Worm (Caenorhabditis elegans) whole organism, mixed stage, embryonic: ENCODE results near the gene F27E5.3.

ENCODE experiments used
- M03D4.4 ChIP-seq: sonication (generic microtip); optimal IDR thresholded peaks from 2 replicates; lab custom pipeline; 2017; ENCODE audit warnings: mild to moderate bottlenecking, missing genetic modification characterization, missing compliant biosample characterization
- bed-3 ChIP-seq: fragments of 200-800 bp; sonication (Bioruptor generic); optimal IDR thresholded peaks from 3 replicates; lab custom pipeline; 2018; ENCODE audit warnings: mild to moderate bottlenecking, missing genetic modification characterization, moderate library complexity, missing compliant biosample characterization
- blmp-1 ChIP-seq: fragments of 150-350 bp; optimal IDR thresholded peaks from 2 replicates; lab custom pipeline; 2014; ENCODE audit warnings: missing biosample characterization, missing genetic modification characterization
- ceh-39 ChIP-seq: fragments of 150-350 bp; optimal IDR thresholded peaks from 2 replicates; lab custom pipeline; 2014; ENCODE audit warnings: missing biosample characterization, missing genetic modification characterization
- ceh-43 ChIP-seq: fragments of 200-800 bp; sonication (Bioruptor generic); optimal IDR thresholded peaks from 2 replicates; lab custom pipeline; 2018; ENCODE audit warnings: mild to moderate bottlenecking, missing genetic modification characterization, moderate library complexity, missing compliant biosample characterization
- ceh-83 ChIP-seq: fragments of 200-800 bp; sonication (Bioruptor generic); optimal IDR thresholded peaks from 2 replicates; lab custom pipeline; 2018; ENCODE audit warnings: mild to moderate bottlenecking, missing genetic modification characterization, missing compliant biosample characterization
- ces-1 ChIP-seq: fragments of 150-350 bp; optimal IDR thresholded peaks from 2 replicates; lab custom pipeline; 2014; ENCODE audit warnings: missing biosample characterization, missing genetic modification reagents, missing genetic modification characterization
- cnd-1 ChIP-seq: fragments of 200-800 bp; sonication (Bioruptor generic); optimal IDR thresholded peaks from 2 replicates; lab custom pipeline; 2018; ENCODE audit warnings: mild to moderate bottlenecking, missing genetic modification characterization, missing compliant biosample characterization
- drap-1 ChIP-seq: fragments of 200-800 bp; sonication (Bioruptor generic); optimal IDR thresholded peaks from 3 replicates; lab custom pipeline; 2018; ENCODE audit warnings: mild to moderate bottlenecking, missing genetic modification characterization, missing compliant biosample characterization
- elt-1 ChIP-seq: sonication (generic microtip); optimal IDR thresholded peaks from 2 replicates; lab custom pipeline; 2017; ENCODE audit warnings: missing genetic modification characterization, mild to moderate bottlenecking, missing compliant biosample characterization, antibody characterized with exemption, moderate library complexity, borderline replicate concordance; ENCODE audit not compliant: insufficient read depth
- elt-3 ChIP-seq: fragments of 150-350 bp; optimal IDR thresholded peaks from 2 replicates; lab custom pipeline; 2014; ENCODE audit warnings: missing biosample characterization, missing genetic modification characterization
- ham-2 ChIP-seq: fragments of 200-800 bp; sonication (Bioruptor generic); optimal IDR thresholded peaks from 2 replicates; lab custom pipeline; 2018; ENCODE audit warnings: mild to moderate bottlenecking, missing genetic modification characterization, missing compliant biosample characterization
- hlh-1 ChIP-seq: fragments of 150-350 bp; optimal IDR thresholded peaks from 2 replicates; lab custom pipeline; 2014; ENCODE audit warnings: missing biosample characterization, missing genetic modification reagents, missing genetic modification characterization
- lin-13 ChIP-seq: fragments of 150-350 bp; optimal IDR thresholded peaks from 2 replicates; lab custom pipeline; 2014; ENCODE audit warnings: missing biosample characterization, missing genetic modification characterization
- lin-32 ChIP-seq: fragments of 200-800 bp; sonication (Bioruptor generic); optimal IDR thresholded peaks from 2 replicates; lab custom pipeline; 2018; ENCODE audit warnings: mild to moderate bottlenecking, missing genetic modification characterization, missing compliant biosample characterization
- lsy-2 ChIP-seq: fragments of 150-350 bp; optimal IDR thresholded peaks from 2 replicates; lab custom pipeline; 2014; ENCODE audit warnings: missing biosample characterization, missing genetic modification characterization
- mab-5 ChIP-seq: fragments of 150-350 bp; optimal IDR thresholded peaks from 2 replicates; lab custom pipeline; 2014; ENCODE audit warnings: missing biosample characterization, missing genetic modification characterization
- mep-1 ChIP-seq: fragments of 150-350 bp; optimal IDR thresholded peaks from 2 replicates; lab custom pipeline; 2017; ENCODE audit warnings: missing biosample characterization, missing genetic modification reagents, missing genetic modification characterization, inconsistent platforms
- mls-2 ChIP-seq: sonication (generic microtip); optimal IDR thresholded peaks from 2 replicates; lab custom pipeline; 2016; ENCODE audit warnings: mild to moderate bottlenecking, missing genetic modification characterization, moderate library complexity, missing compliant biosample characterization
- nhr-237 ChIP-seq: fragments of 150-350 bp; optimal IDR thresholded peaks from 2 replicates; lab custom pipeline; 2014; ENCODE audit warnings: missing biosample characterization, missing genetic modification characterization
- nhr-28 ChIP-seq: fragments of 150-350 bp; optimal IDR thresholded peaks from 2 replicates; lab custom pipeline; 2014; ENCODE audit warnings: missing biosample characterization, missing genetic modification characterization
- pha-4 ChIP-seq: fragments of 150-350 bp; optimal IDR thresholded peaks from 2 replicates; lab custom pipeline; 2018; ENCODE audit warnings: missing biosample characterization, missing genetic modification reagents, missing genetic modification characterization
- sem-2 ChIP-seq: fragments of 200-800 bp; sonication (Bioruptor generic); optimal IDR thresholded peaks from 2 replicates; lab custom pipeline; 2018; ENCODE audit warnings: mild to moderate bottlenecking, missing genetic modification characterization, missing compliant biosample characterization
- snpc-4 ChIP-seq: fragments of 150-350 bp; optimal IDR thresholded peaks from 2 replicates; lab custom pipeline; 2014; ENCODE audit warnings: missing biosample characterization, missing genetic modification characterization
- sptf-1 ChIP-seq: sonication (generic microtip); optimal IDR thresholded peaks from 2 replicates; lab custom pipeline; 2017; ENCODE audit warnings: mild to moderate bottlenecking, missing genetic modification characterization, moderate library complexity, missing compliant biosample characterization
- tbx-8 ChIP-seq: fragments of 200-800 bp; sonication (Bioruptor generic); optimal IDR thresholded peaks from 2 replicates; lab custom pipeline; 2018; ENCODE audit warnings: mild to moderate bottlenecking, missing genetic modification characterization, moderate library complexity, missing compliant biosample characterization
- unc-120 ChIP-seq: sonication (generic microtip); optimal IDR thresholded peaks from 2 replicates; lab custom pipeline; 2017; ENCODE audit warnings: missing genetic modification characterization, missing compliant biosample characterization; ENCODE audit not compliant: poor library complexity, severe bottlenecking
- unc-39 ChIP-seq: fragments of 150-350 bp; optimal IDR thresholded peaks from 2 replicates; lab custom pipeline; 2014; ENCODE audit warnings: missing biosample characterization, missing genetic modification characterization
- unc-62 ChIP-seq: fragments of 150-350 bp; optimal IDR thresholded peaks from 2 replicates; lab custom pipeline; 2014; ENCODE audit warnings: missing biosample characterization, missing genetic modification reagents, missing genetic modification characterization
- zip-8 ChIP-seq: fragments of 150-350 bp; optimal IDR thresholded peaks from 2 replicates; lab custom pipeline; 2014; ENCODE audit warnings: missing biosample characterization, missing genetic modification characterization
- ztf-11 ChIP-seq: fragments of 150-350 bp; optimal IDR thresholded peaks from 2 replicates; lab custom pipeline; 2014; ENCODE audit warnings: missing biosample characterization, missing genetic modification characterization

Gene F27E5.3

DNA sequence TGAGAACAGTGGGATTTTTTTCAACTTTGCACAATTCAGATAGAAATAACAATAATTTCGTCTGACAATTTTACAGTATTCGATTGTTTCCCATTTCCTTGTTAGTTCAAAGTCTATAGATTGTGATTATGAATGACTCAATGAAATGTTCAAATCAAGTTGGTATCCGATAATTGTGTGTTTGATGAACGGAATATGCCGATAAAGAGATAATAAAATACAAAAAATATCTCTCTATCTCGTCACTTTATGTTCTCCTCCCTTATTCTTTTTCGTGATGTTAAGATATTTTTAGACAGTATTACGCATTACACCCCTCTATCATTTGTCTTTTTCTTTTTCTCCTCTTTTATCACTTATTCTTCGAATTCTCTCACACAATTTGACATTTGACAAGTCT, 21.5 kb downstream of the F27E5.3 start, which contains the start of gene F27E5.7:
Gene F27E5.7 (plus strand): TSS at position 301 of the 400 bp plus-strand sequence.
- no peak for TF ChIP-seq ceh-39
- no peak for TF ChIP-seq elt-1 (tag; lab: Kevin White, UChicago)
- no peak for TF ChIP-seq tbx-8
- TF ChIP-seq M03D4.4 = no peak
- TF ChIP-seq blmp-1 (tag; lab: Kevin White, UChicago) = no peak
- no peak for TF ChIP-seq mab-5 (tag; lab: Kevin White, UChicago)
- no peak for TF ChIP-seq lsy-2
- no peak for TF ChIP-seq ceh-83 (GFP tag; lab: Kevin White, UChicago)
- TF ChIP-seq sem-2 = no peak
- TF ChIP-seq ztf-11 = no peak
- TF ChIP-seq bed-3 (GFP tag; lab: Kevin White, UChicago) = no peak
- TF ChIP-seq pha-4 (tag; lab: Kevin White, UChicago) = no peak
- no peak for TF ChIP-seq nhr-28 (tag; lab: Kevin White, UChicago)
- no peak for TF ChIP-seq elt-3 (tag; lab: Kevin White, UChicago)
- no peak for TF ChIP-seq ceh-43 (GFP tag; lab: Kevin White, UChicago)
- TF ChIP-seq, all 35 proteins: peak for 0

DNA sequence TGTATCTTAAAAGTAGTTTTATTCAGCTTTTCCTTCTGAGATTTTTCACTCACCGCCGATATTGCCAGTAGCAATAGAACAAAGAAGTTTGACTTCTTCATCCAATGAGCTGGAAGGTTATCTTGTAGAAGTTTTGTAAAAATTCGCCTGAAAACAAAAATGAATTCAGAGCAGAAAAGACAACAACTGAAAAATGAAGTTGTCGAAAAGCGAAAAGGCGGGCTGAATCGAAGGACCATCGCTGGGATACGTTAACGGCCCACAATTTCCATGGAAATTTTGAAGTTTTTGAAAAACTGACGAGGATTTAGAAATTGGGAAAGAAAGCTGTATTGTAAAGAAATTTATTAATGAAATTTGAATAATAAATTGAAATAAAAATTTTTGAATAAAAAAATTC, 22.3 kb downstream of the F27E5.3 start, which contains the start of gene lov-1:
Gene lov-1 (minus strand): TSS at position 101 of the 400 bp plus-strand sequence.
- TF ChIP-seq hlh-1 (tag; lab: Kevin White, UChicago) (no peak), lin-32 (GFP tag; lab: Kevin White, UChicago) (no peak), nhr-237 (tag; lab: Kevin White, UChicago) (no peak), zip-8 (tag; lab: Kevin White, UChicago) (no peak), ztf-11 (no peak), drap-1 (GFP tag; lab: Kevin White, UChicago) (no peak), sem-2 (no peak), mep-1 (tag; lab: Kevin White, UChicago) (no peak), unc-120 (no peak), ceh-43 (GFP tag; lab: Kevin White, UChicago) (no peak), elt-1 (tag; lab: Kevin White, UChicago) (no peak), sptf-1 (tag; lab: Kevin White, UChicago) (no peak), mls-2 (tag; lab: Kevin White, UChicago) (no peak), ceh-39 (no peak), mab-5 (tag; lab: Kevin White, UChicago) (no peak), elt-3 (tag; lab: Kevin White, UChicago) (no peak), cnd-1 (tag; lab: Kevin White, UChicago) (no peak)

DNA sequence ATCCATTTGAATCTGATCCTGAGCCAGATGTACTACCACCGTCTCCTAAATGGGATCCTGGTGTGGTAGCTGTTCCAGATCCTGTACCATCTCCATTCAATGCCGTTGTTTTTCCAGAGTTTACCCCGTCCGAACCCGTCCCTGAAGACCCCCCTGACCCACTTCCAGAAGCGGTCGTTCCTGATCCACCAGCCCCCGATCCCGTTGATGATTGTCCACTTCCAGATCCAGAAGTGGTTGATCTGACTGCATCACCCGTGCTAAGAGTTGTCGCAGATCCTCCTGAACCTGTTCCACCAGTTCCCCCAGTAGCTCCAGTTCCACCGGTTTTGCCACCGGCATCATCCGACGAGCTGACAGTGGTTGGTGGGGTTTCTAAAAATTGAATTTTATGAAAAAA, 27.3 kb downstream of the F27E5.3 start:
- TF ChIP-seq ceh-43 (GFP tag; lab: Kevin White, UChicago) (no peak), blmp-1 (tag; lab: Kevin White, UChicago) (no peak), ces-1 (GFP tag; lab: Kevin White, UChicago) (no peak), sptf-1 (tag; lab: Kevin White, UChicago) (no peak)

DNA sequence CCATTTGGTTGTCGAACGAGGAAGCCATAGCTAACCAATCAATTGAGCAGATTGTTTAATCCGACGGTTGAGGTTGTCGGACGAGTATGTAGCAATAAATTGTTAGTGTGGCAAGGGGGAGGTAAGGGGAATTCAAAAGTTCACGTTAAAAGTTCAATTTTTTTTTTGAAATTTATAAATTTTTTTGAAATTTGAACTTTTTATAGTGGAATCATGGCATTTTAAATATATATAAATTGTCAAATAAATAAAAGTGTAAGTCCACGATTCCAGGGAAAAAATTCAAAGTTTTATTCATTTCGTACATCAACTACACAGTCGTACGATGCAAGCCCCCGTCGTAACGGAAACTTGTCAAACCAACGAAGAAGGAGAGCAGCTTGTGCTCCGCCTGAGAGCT, 35.6 kb downstream of the F27E5.3 start, which contains the start of the genes ZK945.7 and ZK945.8:
Gene ZK945.7 (minus strand): TSS at position 101 of the 400 bp plus-strand sequence.
Gene ZK945.8 (plus strand): TSS at position 275 of the 400 bp plus-strand sequence.
- no peak for TF ChIP-seq mls-2 (tag; lab: Kevin White, UChicago)
- no peak for TF ChIP-seq drap-1 (GFP tag; lab: Kevin White, UChicago)
- no peak for TF ChIP-seq cnd-1 (tag; lab: Kevin White, UChicago)
- no peak for TF ChIP-seq elt-3 (tag; lab: Kevin White, UChicago)
- no peak for TF ChIP-seq unc-62 (GFP tag; lab: Kevin White, UChicago)
- TF ChIP-seq lsy-2 = no peak
- no peak for TF ChIP-seq mab-5 (tag; lab: Kevin White, UChicago)
- no peak for TF ChIP-seq unc-120
- no peak for TF ChIP-seq lin-32 (GFP tag; lab: Kevin White, UChicago)
- no peak for TF ChIP-seq lin-13 (tag; lab: Kevin White, UChicago)
- no peak for TF ChIP-seq hlh-1 (tag; lab: Kevin White, UChicago)
- TF ChIP-seq elt-1 (tag; lab: Kevin White, UChicago) = no peak
- no peak for TF ChIP-seq ham-2 (GFP tag; lab: Kevin White, UChicago)
- no peak for TF ChIP-seq sem-2
- no peak for TF ChIP-seq ceh-39
- TF ChIP-seq unc-39 = no peak
- no peak for TF ChIP-seq snpc-4
- no peak for TF ChIP-seq nhr-237 (tag; lab: Kevin White, UChicago)
